Worm (Caenorhabditis elegans) whole organism, L1 larva: Measurements from ENCODE around the gene dnj-3.

ENCODE experiments used
- C34B4.2 ChIP-seq: sonication (generic microtip); optimal IDR thresholded peaks from 2 replicates; lab custom pipeline; 2017; ENCODE audit warnings: mild to moderate bottlenecking, missing genetic modification characterization, missing compliant biosample characterization
- alr-1 ChIP-seq: fragments of 200-800 bp; sonication (Bioruptor generic); optimal IDR thresholded peaks from 2 replicates; lab custom pipeline; 2018; ENCODE audit warnings: borderline replicate concordance, mild to moderate bottlenecking, missing genetic modification characterization, missing compliant biosample characterization
- ceh-82 ChIP-seq, 3 experiments: fragments of 150-350 bp in 1 of 3; sonication (generic microtip) in 2 of 3; optimal IDR thresholded peaks; 2 replicates each; lab custom pipeline; 2014 to 2017; ENCODE audit warnings: missing biosample characterization in 3 of 3, missing genetic modification characterization in 3 of 3
- efl-1 ChIP-seq, 4 experiments: fragments of 150-350 bp; optimal IDR thresholded peaks in 3 of 4; peaks in 1 of 4; 1 replicate in 1 of 4; 2 replicates in 3 of 4; lab custom pipeline; 2014; ENCODE audit warnings: missing biosample characterization in 2 of 4, missing genetic modification characterization in 2 of 4, missing genetic modification reagents in 2 of 4
- egl-27 ChIP-seq, 2 experiments: fragments of 150-350 bp in 1 of 2; sonication (generic microtip); optimal IDR thresholded peaks; 3 replicates each; lab custom pipeline; 2017 to 2018; ENCODE audit warnings: missing biosample characterization in 2 of 2, missing genetic modification characterization in 2 of 2, missing genetic modification reagents in 2 of 2
- fos-1 ChIP-seq: fragments of 150-350 bp; optimal IDR thresholded peaks from 2 replicates; lab custom pipeline; 2014; ENCODE audit warnings: missing biosample characterization, missing genetic modification characterization
- lin-13 ChIP-seq: fragments of 150-350 bp; optimal IDR thresholded peaks from 2 replicates; lab custom pipeline; 2014; ENCODE audit warnings: missing biosample characterization, missing genetic modification reagents, missing genetic modification characterization
- lin-39 ChIP-seq: fragments of 150-350 bp; optimal IDR thresholded peaks from 2 replicates; lab custom pipeline; 2014; ENCODE audit warnings: missing biosample characterization, missing genetic modification reagents, missing genetic modification characterization
- lsy-2 ChIP-seq, 2 experiments: fragments of 150-350 bp; optimal IDR thresholded peaks; 2 replicates each; lab custom pipeline; 2014; ENCODE audit warnings: missing biosample characterization in 2 of 2, missing genetic modification characterization in 2 of 2
- nhr-11 ChIP-seq: fragments of 150-350 bp; optimal IDR thresholded peaks from 2 replicates; lab custom pipeline; 2014; ENCODE audit warnings: missing biosample characterization, missing genetic modification characterization
- nhr-20 ChIP-seq: sonication (generic microtip); optimal IDR thresholded peaks from 2 replicates; lab custom pipeline; 2016; ENCODE audit warnings: mild to moderate bottlenecking, missing genetic modification characterization, missing compliant biosample characterization
- snpc-4 ChIP-seq: fragments of 150-350 bp; optimal IDR thresholded peaks from 2 replicates; lab custom pipeline; 2014; ENCODE audit warnings: missing biosample characterization, missing genetic modification characterization
- ztf-11 ChIP-seq, 2 experiments: sonication (generic microtip); optimal IDR thresholded peaks; 2 replicates each; lab custom pipeline; 2016 to 2017; ENCODE audit warnings: missing genetic modification characterization in 2 of 2, missing biosample characterization in 1 of 2, missing compliant biosample characterization in 1 of 2

DNA sequence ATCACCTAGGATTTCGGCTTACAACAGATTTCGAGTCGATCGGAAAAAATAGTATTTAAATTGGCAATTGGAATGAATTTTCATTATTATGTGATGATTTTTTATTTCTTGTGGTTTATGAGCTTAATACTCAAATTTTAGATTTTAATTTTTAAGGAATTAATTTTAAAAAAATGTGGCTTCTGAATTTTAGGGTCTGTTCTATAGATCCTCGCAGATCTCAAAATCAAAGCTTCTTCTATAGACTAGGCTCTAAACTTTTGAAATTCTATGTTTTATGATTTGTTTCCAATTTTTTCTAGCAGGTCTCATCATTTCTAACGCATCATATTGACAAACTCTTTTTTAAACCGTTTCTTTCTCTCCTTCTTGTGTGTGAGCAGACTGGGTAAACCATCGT, 24.2 kb downstream of the dnj-3 start, which contains the start of gene txt-12:
- no peak for TF ChIP-seq lin-39 (tag; lab: Kevin White, UChicago)
- no peak for TF ChIP-seq egl-27 (tag; optimal IDR thresholded peaks at IDR 0.05; lab: Kevin White, UChicago)
- TF ChIP-seq nhr-20 = no peak
- no peak for TF ChIP-seq ztf-11 (tag; optimal IDR thresholded peaks at IDR 0.05; lab: Kevin White, UChicago)
- no peak for TF ChIP-seq ceh-82 (tag; optimal IDR thresholded peaks at IDR 0.05; lab: Kevin White, UChicago)
- TF ChIP-seq nhr-11 (tag; lab: Kevin White, UChicago) = no peak
- TF ChIP-seq lsy-2 (tag; optimal IDR thresholded peaks at IDR 0.05; lab: Kevin White, UChicago) = no peak
- TF ChIP-seq efl-1 (optimal IDR thresholded peaks at IDR 0.05; lab: Kevin White, UChicago) = no peak
- TF ChIP-seq efl-1 (GFP tag; optimal IDR thresholded peaks at IDR 0.05 in 1 of 2; lab: Kevin White, UChicago) = no peak
- TF ChIP-seq snpc-4 = no peak
- TF ChIP-seq lin-13 (GFP tag; lab: Kevin White, UChicago) = no peak
- no peak for TF ChIP-seq fos-1
- no peak for TF ChIP-seq alr-1 (tag; lab: Kevin White, UChicago)
- TF ChIP-seq C34B4.2 (tag; lab: Kevin White, UChicago) = no peak
